Worm (Caenorhabditis elegans) whole organism, L1 larva: Measurements from ENCODE around the gene pho-1.

ENCODE experiments used
- C34B4.2 ChIP-seq: sonication (generic microtip); optimal IDR thresholded peaks from 2 replicates; lab custom pipeline; 2017; ENCODE audit warnings: mild to moderate bottlenecking, missing genetic modification characterization, missing compliant biosample characterization
- ceh-63 ChIP-seq: fragments of 200-800 bp; sonication (Bioruptor generic); optimal IDR thresholded peaks from 2 replicates; lab custom pipeline; 2018; ENCODE audit warnings: mild to moderate bottlenecking, missing genetic modification characterization, missing compliant biosample characterization
- dpl-1 ChIP-seq, 3 experiments: fragments of 150-350 bp in 2 of 3; sonication (generic microtip) in 1 of 3; optimal IDR thresholded peaks; 2 replicates each; lab custom pipeline; 2014 to 2017; ENCODE audit warnings: missing biosample characterization in 3 of 3, missing genetic modification characterization in 3 of 3, missing genetic modification reagents in 3 of 3
- lin-39 ChIP-seq: fragments of 150-350 bp; optimal IDR thresholded peaks from 2 replicates; lab custom pipeline; 2014; ENCODE audit warnings: missing biosample characterization, missing genetic modification reagents, missing genetic modification characterization
- mdl-1 ChIP-seq, 2 experiments: fragments of 150-350 bp; optimal IDR thresholded peaks; 2 replicates each; lab custom pipeline; 2014 to 2017; ENCODE audit warnings: missing biosample characterization in 2 of 2, missing genetic modification characterization in 2 of 2, inconsistent platforms in 1 of 2
- nhr-77 ChIP-seq: fragments of 150-350 bp; optimal IDR thresholded peaks from 2 replicates; lab custom pipeline; 2014; ENCODE audit warnings: missing biosample characterization, missing genetic modification characterization
- pqm-1 ChIP-seq: sonication (generic microtip); optimal IDR thresholded peaks from 3 replicates; lab custom pipeline; 2017; ENCODE audit warnings: missing biosample characterization, missing genetic modification characterization
- snpc-4 ChIP-seq: fragments of 150-350 bp; optimal IDR thresholded peaks from 2 replicates; lab custom pipeline; 2014; ENCODE audit warnings: missing biosample characterization, missing genetic modification characterization
- ztf-4 ChIP-seq: fragments of 150-350 bp; optimal IDR thresholded peaks from 2 replicates; lab custom pipeline; 2014; ENCODE audit warnings: missing biosample characterization, missing genetic modification characterization

ce11 chrII:5235758-5236157 is at the start of gene pho-1:
- no peak for TF ChIP-seq lin-39 (tag; lab: Kevin White, UChicago)
- TF ChIP-seq nhr-77 (tag; lab: Kevin White, UChicago): no peak
- TF ChIP-seq pqm-1 (tag; lab: Kevin White, UChicago): no peak
- no peak for TF ChIP-seq ztf-4 (tag; lab: Kevin White, UChicago)
- TF ChIP-seq ceh-63 (GFP tag; lab: Kevin White, UChicago): no peak
- no peak for TF ChIP-seq dpl-1 (GFP tag; optimal IDR thresholded peaks at IDR 0.05; lab: Kevin White, UChicago)
- no peak for TF ChIP-seq C34B4.2 (tag; lab: Kevin White, UChicago)
- no peak for TF ChIP-seq snpc-4 (tag; lab: Kevin White, UChicago)
- TF ChIP-seq mdl-1 (tag; optimal IDR thresholded peaks at IDR 0.05; lab: Kevin White, UChicago): no peak
